Worm (Caenorhabditis elegans): ENCODE data around the gene rilp-1.

Gene rilp-1

ce11 chrIII:3635844-3636243, at the start of gene rilp-1:
Gene rilp-1 (plus strand): TSS chrIII:3636144.
- TF ChIP-seq lin-15B (tag; optimal IDR thresholded peaks at IDR 0.05) = no peak
- TF ChIP-seq snpc-4 (tag; optimal IDR thresholded peaks at IDR 0.05) = no peak
- TF ChIP-seq nhr-28 (tag; optimal IDR thresholded peaks at IDR 0.05) = no peak
- TF ChIP-seq nhr-76 (tag; optimal IDR thresholded peaks at IDR 0.05) = no peak
- TF ChIP-seq ztf-4 (tag; optimal IDR thresholded peaks at IDR 0.05) = no peak
- no peak for TF ChIP-seq nhr-12 (tag; optimal IDR thresholded peaks at IDR 0.05)
- no peak for TF ChIP-seq lsy-12 (tag; optimal IDR thresholded peaks at IDR 0.05)
- TF ChIP-seq ceh-9 (tag; optimal IDR thresholded peaks at IDR 0.05) = no peak
- TF ChIP-seq nhr-23 (tag; optimal IDR thresholded peaks at IDR 0.05) = no peak

ce11 chrIII:3588183-3588582, 47.8 kb upstream of the rilp-1 start:
- TF ChIP-seq elt-1 (tag; optimal IDR thresholded peaks at IDR 0.05) (no peak), skn-1 (tag; optimal IDR thresholded peaks at IDR 0.05) (no peak), ceh-82 (tag; optimal IDR thresholded peaks at IDR 0.05) (no peak)

ce11 chrIII:3590365-3590764, 45.6 kb upstream of the rilp-1 start, which contains the start of gene ptp-1:
Gene ptp-1 (plus strand): TSS chrIII:3590722.
- TF ChIP-seq skn-1 (tag; optimal IDR thresholded peaks at IDR 0.05) (no peak), ceh-82 (tag; optimal IDR thresholded peaks at IDR 0.05) (no peak), daf-12 (tag; optimal IDR thresholded peaks at IDR 0.05) (no peak), unc-39 (tag; optimal IDR thresholded peaks at IDR 0.05) (no peak), egl-5 (tag; optimal IDR thresholded peaks at IDR 0.05) (peak; percentile 70), nhr-67 (tag; optimal IDR thresholded peaks at IDR 0.05) (no peak)

- TF ChIP-seq elt-3 (tag; optimal IDR thresholded peaks at IDR 0.05) (no peak), nfya-1 (tag; optimal IDR thresholded peaks at IDR 0.05; ENCODE audit: insufficient read depth) (peak; percentile 75)
These were observed 41.3 kb upstream of the rilp-1 start for ce11 chrIII:3594681-3595080.

- TF ChIP-seq lin-39 (tag; optimal IDR thresholded peaks at IDR 0.05) = peak; percentile 41
- TF ChIP-seq nfya-1 (tag; optimal IDR thresholded peaks at IDR 0.05; ENCODE audit: insufficient read depth) = peak; percentile 15
- TF ChIP-seq fkh-2 (tag; optimal IDR thresholded peaks at IDR 0.05) = no peak
These were observed 34.7 kb upstream of the rilp-1 start for ce11 chrIII:3601271-3601670.

- TF ChIP-seq pha-4 (tag; optimal IDR thresholded peaks at IDR 0.05) = peak; percentile 33
- TF ChIP-seq sea-2 (GFP tag; optimal IDR thresholded peaks at IDR 0.05) = no peak
These were observed 30.3 kb upstream of the rilp-1 start for ce11 chrIII:3605681-3606080.

- TF ChIP-seq ceh-82 (tag; optimal IDR thresholded peaks at IDR 0.05) (no peak), fos-1 (tag; optimal IDR thresholded peaks at IDR 0.05) (no peak)
These were observed 23.6 kb upstream of the rilp-1 start for ce11 chrIII:3612387-3612786.

ce11 chrIII:3612882-3613479, 23.0 kb upstream of the rilp-1 start:
- TF ChIP-seq nhr-28 (tag; optimal IDR thresholded peaks at IDR 0.05) (no peak), lin-39 (tag; optimal IDR thresholded peaks at IDR 0.05) (no peak), nfya-1 (tag; optimal IDR thresholded peaks at IDR 0.05; ENCODE audit: insufficient read depth) (peak; percentile 88)

ce11 chrIII:3619621-3620261, 16.2 kb upstream of the rilp-1 start:
- TF ChIP-seq nhr-11 (tag; optimal IDR thresholded peaks at IDR 0.05) = no peak
- peak; percentile 14 for TF ChIP-seq snpc-4 (tag; optimal IDR thresholded peaks at IDR 0.05)
- TF ChIP-seq pqm-1 (tag; optimal IDR thresholded peaks at IDR 0.05) = no peak
- no peak for TF ChIP-seq nhr-23 (tag; optimal IDR thresholded peaks at IDR 0.05)
- TF ChIP-seq unc-62 (GFP tag; optimal IDR thresholded peaks at IDR 0.05) = no peak
- TF ChIP-seq mdl-1 (tag; optimal IDR thresholded peaks at IDR 0.05) = no peak
- TF ChIP-seq egl-5 (tag; optimal IDR thresholded peaks at IDR 0.05) = peak; percentile 40
- TF ChIP-seq unc-39 (tag; optimal IDR thresholded peaks at IDR 0.05) = no peak
- TF ChIP-seq ceh-28 (tag; optimal IDR thresholded peaks at IDR 0.05) = no peak
- TF ChIP-seq nhr-237 (tag; optimal IDR thresholded peaks at IDR 0.05) = no peak
- no peak for TF ChIP-seq egl-27 (tag; optimal IDR thresholded peaks at IDR 0.05)
- TF ChIP-seq ZK546.5 (tag; optimal IDR thresholded peaks at IDR 0.05) = no peak
- TF ChIP-seq lsy-12 (tag; optimal IDR thresholded peaks at IDR 0.05) = no peak
- no peak for TF ChIP-seq ceh-82 (tag; optimal IDR thresholded peaks at IDR 0.05)
- no peak for TF ChIP-seq nhr-76 (tag; optimal IDR thresholded peaks at IDR 0.05)
- no peak for TF ChIP-seq jun-1 (tag; optimal IDR thresholded peaks at IDR 0.05)
- TF ChIP-seq ceh-16 (tag; optimal IDR thresholded peaks at IDR 0.05) = no peak
- TF ChIP-seq lin-39 (tag; optimal IDR thresholded peaks at IDR 0.05) = peak; percentile 48
- TF ChIP-seq pha-4 (tag; optimal IDR thresholded peaks at IDR 0.05) = peak; percentile 37
- no peak for TF ChIP-seq eor-1 (tag; optimal IDR thresholded peaks at IDR 0.05)
- no peak for TF ChIP-seq ama-1 (optimal IDR thresholded peaks at IDR 0.05)
- no peak for TF ChIP-seq fos-1 (tag; optimal IDR thresholded peaks at IDR 0.05)

Measured in whole organism, L3 larva.